Worm (Caenorhabditis elegans) whole organism, mixed stage, embryonic: ENCODE results near the gene col-86.

Experiments used
- blmp-1 ChIP-seq: fragments of 150-350 bp; optimal IDR thresholded peaks from 2 replicates; lab custom pipeline; 2014; ENCODE audit warnings: missing biosample characterization, missing genetic modification characterization
- flh-1 ChIP-seq: fragments of 200-800 bp; sonication (Bioruptor generic); optimal IDR thresholded peaks from 2 replicates; lab custom pipeline; 2018; ENCODE audit warnings: mild to moderate bottlenecking, missing genetic modification characterization, moderate library complexity, missing compliant biosample characterization
- mab-5 ChIP-seq: fragments of 150-350 bp; optimal IDR thresholded peaks from 2 replicates; lab custom pipeline; 2014; ENCODE audit warnings: missing biosample characterization, missing genetic modification characterization
- mep-1 ChIP-seq: fragments of 150-350 bp; optimal IDR thresholded peaks from 2 replicates; lab custom pipeline; 2017; ENCODE audit warnings: missing biosample characterization, missing genetic modification reagents, missing genetic modification characterization, inconsistent platforms
- nhr-2 ChIP-seq: fragments of 150-350 bp; optimal IDR thresholded peaks from 2 replicates; lab custom pipeline; 2014; ENCODE audit warnings: missing biosample characterization, missing genetic modification characterization
- nhr-237 ChIP-seq: fragments of 150-350 bp; optimal IDR thresholded peaks from 2 replicates; lab custom pipeline; 2014; ENCODE audit warnings: missing biosample characterization, missing genetic modification characterization
- nhr-28 ChIP-seq: fragments of 150-350 bp; optimal IDR thresholded peaks from 2 replicates; lab custom pipeline; 2014; ENCODE audit warnings: missing biosample characterization, missing genetic modification characterization
- nhr-76 ChIP-seq: sonication (generic microtip); optimal IDR thresholded peaks from 2 replicates; lab custom pipeline; 2017; ENCODE audit warnings: missing biosample characterization, missing genetic modification characterization
- unc-62 ChIP-seq: fragments of 150-350 bp; optimal IDR thresholded peaks from 2 replicates; lab custom pipeline; 2014; ENCODE audit warnings: missing biosample characterization, missing genetic modification reagents, missing genetic modification characterization
- ztf-11 ChIP-seq: fragments of 150-350 bp; optimal IDR thresholded peaks from 2 replicates; lab custom pipeline; 2014; ENCODE audit warnings: missing biosample characterization, missing genetic modification characterization

DNA sequence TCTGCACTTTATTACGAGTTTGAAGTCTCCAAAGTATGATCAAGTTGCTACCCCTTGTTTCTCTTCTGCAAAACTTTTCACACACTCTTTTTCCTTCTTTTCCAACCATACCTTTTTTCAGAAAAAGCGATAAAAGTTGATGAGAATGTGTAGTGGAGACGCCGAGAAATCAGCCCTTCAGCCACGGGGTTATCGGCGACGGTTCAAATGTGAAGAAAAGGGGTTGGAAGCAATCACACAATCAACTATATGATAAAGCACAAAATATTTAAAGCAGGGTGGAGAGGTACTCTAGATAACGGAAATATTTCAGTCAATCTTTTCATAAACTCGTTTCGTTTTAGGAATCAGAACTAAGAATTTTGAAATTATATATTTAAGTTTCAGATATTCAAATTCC lies 25.0 kb downstream of the col-86 start, which contains the start of gene F42G4.5:
- TF ChIP-seq flh-1 (GFP tag; lab: Kevin White, UChicago) (no peak), unc-62 (GFP tag; lab: Kevin White, UChicago) (no peak), nhr-28 (no peak), nhr-2 (no peak), mab-5 (tag; lab: Kevin White, UChicago) (no peak), ztf-11 (tag; lab: Kevin White, UChicago) (no peak), nhr-76 (tag; lab: Kevin White, UChicago) (no peak), mep-1 (tag; lab: Kevin White, UChicago) (no peak), nhr-237 (tag; lab: Kevin White, UChicago) (no peak), blmp-1 (tag; lab: Kevin White, UChicago) (no peak)
